Fruit fly (Drosophila melanogaster) whole organism, embryonic: ENCODE results near the gene CG31102.

Experiments used
- Bgb ChIP-seq: fragments of 200-800 bp; sonication (Bioruptor generic); IDR thresholded peaks from 2 replicates; pipeline ENCODE4 v1.3.6; 2022; ENCODE audit warnings: missing biosample characterization, missing genetic modification characterization; ENCODE audit not compliant: partially characterized antibody
- C15 ChIP-seq: fragments of 200-800 bp; sonication (Bioruptor generic); IDR thresholded peaks from 3 replicates; pipeline ENCODE4 v1.3.6; 2022; ENCODE audit warnings: missing biosample characterization, missing genetic modification characterization
- CG1024 ChIP-seq: fragments of 200-800 bp; sonication (Bioruptor generic); IDR thresholded peaks from 2 replicates; pipeline ENCODE4 v1.3.6; 2022; ENCODE audit warnings: missing biosample characterization, missing genetic modification characterization
- CG10462 ChIP-seq: fragments of 200-800 bp; sonication (Bioruptor generic); optimal IDR thresholded peaks from 2 replicates; lab custom pipeline; 2016; ENCODE audit warnings: missing biosample characterization, missing genetic modification characterization
- CG10654 ChIP-seq: fragments of 200-800 bp; sonication (Bioruptor generic); optimal IDR thresholded peaks from 2 replicates; lab custom pipeline; 2016; ENCODE audit warnings: missing biosample characterization, missing genetic modification characterization
- CG11085 ChIP-seq: fragments of 200-800 bp; sonication (Bioruptor generic); IDR thresholded peaks from 2 replicates; pipeline ENCODE4 v1.3.6; 2022; ENCODE audit warnings: missing biosample characterization, missing genetic modification characterization
- CG11696 ChIP-seq: fragments of 200-800 bp; sonication (Bioruptor generic); IDR thresholded peaks from 2 replicates; pipeline ENCODE4 v1.3.6; 2022; ENCODE audit warnings: missing biosample characterization, missing genetic modification characterization
- CG11723 ChIP-seq: fragments of 200-800 bp; sonication (Bioruptor generic); optimal IDR thresholded peaks from 2 replicates; lab custom pipeline; 2017; ENCODE audit warnings: missing biosample characterization, mild to moderate bottlenecking, missing genetic modification characterization
- CG12219 ChIP-seq: fragments of 200-800 bp; sonication (Bioruptor generic); optimal IDR thresholded peaks from 3 replicates; lab custom pipeline; 2018; ENCODE audit warnings: missing biosample characterization, mild to moderate bottlenecking, missing genetic modification characterization
- CG18764 ChIP-seq: fragments of 200-800 bp; sonication (Bioruptor generic); optimal IDR thresholded peaks from 3 replicates; lab custom pipeline; 2016; ENCODE audit warnings: missing biosample characterization, missing genetic modification characterization
- CG2129 ChIP-seq: fragments of 200-800 bp; sonication (Bioruptor generic); IDR thresholded peaks from 2 replicates; pipeline ENCODE4 v1.3.6; 2022; ENCODE audit warnings: missing biosample characterization, missing genetic modification characterization; ENCODE audit not compliant: partially characterized antibody
- CG4282 ChIP-seq: fragments of 200-800 bp; sonication (Bioruptor generic); optimal IDR thresholded peaks from 2 replicates; lab custom pipeline; 2016; ENCODE audit warnings: missing biosample characterization, missing genetic modification characterization
- CG4404 ChIP-seq: fragments of 200-800 bp; sonication (Bioruptor generic); IDR thresholded peaks from 2 replicates; pipeline ENCODE4 v1.3.6; 2022; ENCODE audit warnings: missing biosample characterization, missing genetic modification characterization
- CG8089 ChIP-seq: fragments of 200-800 bp; sonication (Bioruptor generic); optimal IDR thresholded peaks from 3 replicates; lab custom pipeline; 2016; ENCODE audit warnings: missing biosample characterization, missing genetic modification characterization
- CG9727 ChIP-seq: fragments of 200-800 bp; sonication (Bioruptor generic); optimal IDR thresholded peaks from 3 replicates; lab custom pipeline; 2017; ENCODE audit warnings: missing biosample characterization, mild to moderate bottlenecking, missing genetic modification characterization
- CG9817 ChIP-seq: fragments of 200-800 bp; sonication (Bioruptor generic); optimal IDR thresholded peaks from 2 replicates; lab custom pipeline; 2018; ENCODE audit warnings: missing biosample characterization, mild to moderate bottlenecking, missing genetic modification characterization, moderate library complexity
- CG9932 ChIP-seq: fragments of 200-800 bp; sonication (Bioruptor generic); IDR thresholded peaks from 2 replicates; pipeline ENCODE4 v1.3.6; 2022; ENCODE audit warnings: missing biosample characterization, missing genetic modification characterization
- Doc3 ChIP-seq: fragments of 200-800 bp; sonication (Bioruptor generic); IDR thresholded peaks from 3 replicates; pipeline ENCODE4 v1.3.6; 2022; ENCODE audit warnings: missing biosample characterization, missing genetic modification characterization; ENCODE audit not compliant: partially characterized antibody
- Fer1 ChIP-seq: fragments of 200-800 bp; sonication (Bioruptor generic); optimal IDR thresholded peaks from 2 replicates; lab custom pipeline; 2017; ENCODE audit warnings: missing biosample characterization, mild to moderate bottlenecking, missing genetic modification characterization
- HHEX ChIP-seq: fragments of 200-800 bp; sonication (Bioruptor generic); optimal IDR thresholded peaks from 3 replicates; lab custom pipeline; 2017; ENCODE audit warnings: missing biosample characterization, mild to moderate bottlenecking, missing genetic modification characterization, missing genetic modification reagents
- HmgD ChIP-seq: fragments of 200-800 bp; sonication (Bioruptor generic); optimal IDR thresholded peaks from 3 replicates; lab custom pipeline; 2016; ENCODE audit warnings: missing biosample characterization, missing genetic modification characterization
- Hmx ChIP-seq: fragments of 200-800 bp; sonication (Bioruptor generic); optimal IDR thresholded peaks from 2 replicates; lab custom pipeline; 2016; ENCODE audit warnings: missing biosample characterization, missing genetic modification characterization
- MESR4 ChIP-seq: fragments of 200-800 bp; sonication (Bioruptor generic); optimal IDR thresholded peaks from 2 replicates; lab custom pipeline; 2018; ENCODE audit warnings: missing biosample characterization, mild to moderate bottlenecking, missing genetic modification characterization, moderate library complexity
- Opbp ChIP-seq: fragments of 200-800 bp; sonication (Bioruptor generic); IDR thresholded peaks from 3 replicates; pipeline ENCODE4 v1.3.6; 2022; ENCODE audit warnings: missing biosample characterization, missing genetic modification characterization; ENCODE audit not compliant: partially characterized antibody
- Optix ChIP-seq: fragments of 200-800 bp; sonication (Bioruptor generic); IDR thresholded peaks from 3 replicates; pipeline ENCODE4 v1.3.6; 2022; ENCODE audit warnings: missing biosample characterization, missing genetic modification characterization
- Rx ChIP-seq: fragments of 200-800 bp; sonication (Bioruptor generic); IDR thresholded peaks from 2 replicates; pipeline ENCODE4 v1.3.6; 2022; ENCODE audit warnings: missing biosample characterization, missing genetic modification characterization
- Six4 ChIP-seq: fragments of 200-800 bp; sonication (Bioruptor generic); optimal IDR thresholded peaks from 2 replicates; lab custom pipeline; 2016; ENCODE audit warnings: missing biosample characterization, missing genetic modification characterization
- Spps ChIP-seq: fragments of 200-800 bp; sonication (Bioruptor generic); optimal IDR thresholded peaks from 2 replicates; lab custom pipeline; 2018; ENCODE audit warnings: missing biosample characterization, mild to moderate bottlenecking, missing genetic modification characterization
- Stat92E ChIP-seq, 3 experiments: fragments of >200 bp in 2 of 3; fragments of 200-800 bp in 1 of 3; sonication (Bioruptor generic) in 1 of 3; optimal IDR thresholded peaks; 2 replicates each; lab custom pipeline; 2017 to 2019; ENCODE audit warnings: missing biosample characterization in 3 of 3, missing genetic modification characterization in 3 of 3, mild to moderate bottlenecking in 1 of 3, moderate library complexity in 1 of 3
- Taf1 ChIP-seq: fragments of 200-800 bp; sonication (Bioruptor generic); IDR thresholded peaks from 2 replicates; pipeline ENCODE4 v1.3.6; 2022; ENCODE audit warnings: missing biosample characterization, missing genetic modification characterization
- Xbp1 ChIP-seq: fragments of 200-800 bp; sonication (Bioruptor generic); optimal IDR thresholded peaks from 3 replicates; lab custom pipeline; 2016; ENCODE audit warnings: missing biosample characterization, mild to moderate bottlenecking, missing genetic modification characterization
- br ChIP-seq: fragments of >200 bp; optimal IDR thresholded peaks from 2 replicates; lab custom pipeline; 2017
- dimm ChIP-seq: fragments of 200-800 bp; sonication (Bioruptor generic); IDR thresholded peaks from 2 replicates; pipeline ENCODE4 v1.3.6; 2022; ENCODE audit warnings: missing biosample characterization, missing genetic modification characterization
- fd96Cb ChIP-seq: fragments of 200-800 bp; sonication (Bioruptor generic); optimal IDR thresholded peaks from 2 replicates; lab custom pipeline; 2018; ENCODE audit warnings: missing biosample characterization, mild to moderate bottlenecking, missing genetic modification characterization, moderate library complexity
- gfzf ChIP-seq: fragments of 200-800 bp; sonication (Bioruptor generic); optimal IDR thresholded peaks from 2 replicates; lab custom pipeline; 2016; ENCODE audit warnings: missing biosample characterization, mild to moderate bottlenecking, missing genetic modification characterization, moderate library complexity
- grau ChIP-seq: fragments of 200-800 bp; optimal IDR thresholded peaks from 3 replicates; lab custom pipeline; 2019; ENCODE audit warnings: missing biosample characterization, mild to moderate bottlenecking, missing genetic modification characterization, moderate library complexity
- ham ChIP-seq: fragments of 200-800 bp; sonication (Bioruptor generic); IDR thresholded peaks from 2 replicates; pipeline ENCODE4 v1.3.6; 2022; ENCODE audit warnings: missing biosample characterization, missing genetic modification characterization
- hbn ChIP-seq: fragments of 200-800 bp; sonication (Bioruptor generic); IDR thresholded peaks from 2 replicates; pipeline ENCODE4 v1.3.6; 2022; ENCODE audit warnings: missing biosample characterization, missing genetic modification characterization; ENCODE audit not compliant: partially characterized antibody
- her ChIP-seq: fragments of 200-800 bp; sonication (Bioruptor generic); optimal IDR thresholded peaks from 2 replicates; lab custom pipeline; 2016; ENCODE audit warnings: missing biosample characterization, missing genetic modification characterization
- knrl ChIP-seq: fragments of 200-800 bp; sonication (Bioruptor generic); IDR thresholded peaks from 3 replicates; pipeline ENCODE4 v1.3.6; 2022; ENCODE audit warnings: missing biosample characterization, missing genetic modification characterization; ENCODE audit not compliant: partially characterized antibody
- luna ChIP-seq: fragments of 200-800 bp; sonication (Bioruptor generic); optimal IDR thresholded peaks from 2 replicates; lab custom pipeline; 2016; ENCODE audit warnings: missing biosample characterization, missing genetic modification characterization
- oc ChIP-seq: fragments of 200-800 bp; sonication (Bioruptor generic); optimal IDR thresholded peaks from 2 replicates; lab custom pipeline; 2018; ENCODE audit warnings: missing biosample characterization, mild to moderate bottlenecking, missing genetic modification characterization, moderate library complexity
- p53 ChIP-seq: fragments of 200-800 bp; sonication (Bioruptor generic); optimal IDR thresholded peaks from 2 replicates; lab custom pipeline; 2016; ENCODE audit warnings: missing biosample characterization, missing genetic modification characterization
- pb ChIP-seq: fragments of 200-800 bp; sonication (Bioruptor generic); optimal IDR thresholded peaks from 3 replicates; lab custom pipeline; 2016; ENCODE audit warnings: missing biosample characterization, missing genetic modification characterization
- pfk ChIP-seq: fragments of 200-800 bp; sonication (Bioruptor generic); optimal IDR thresholded peaks from 2 replicates; lab custom pipeline; 2018; ENCODE audit warnings: missing biosample characterization, mild to moderate bottlenecking, missing genetic modification characterization, moderate library complexity
- so ChIP-seq: fragments of 200-800 bp; sonication (Bioruptor generic); IDR thresholded peaks from 3 replicates; pipeline ENCODE4 v1.3.6; 2022; ENCODE audit warnings: missing biosample characterization, missing genetic modification characterization
- sqz ChIP-seq: fragments of 200-800 bp; sonication (Bioruptor generic); optimal IDR thresholded peaks from 3 replicates; lab custom pipeline; 2018; ENCODE audit warnings: missing biosample characterization, mild to moderate bottlenecking, missing genetic modification characterization
- stc ChIP-seq: fragments of 200-800 bp; sonication (Bioruptor generic); IDR thresholded peaks from 2 replicates; pipeline ENCODE4 v1.3.6; 2022; ENCODE audit warnings: missing biosample characterization, missing genetic modification characterization
- tna ChIP-seq: fragments of 200-800 bp; sonication (Bioruptor generic); IDR thresholded peaks from 2 replicates; pipeline ENCODE4 v1.3.6; 2022; ENCODE audit warnings: missing biosample characterization, missing genetic modification characterization; ENCODE audit not compliant: partially characterized antibody
- vvl ChIP-seq: fragments of 200-800 bp; sonication (Bioruptor generic); IDR thresholded peaks from 2 replicates; pipeline ENCODE4 v1.3.6; 2022; ENCODE audit warnings: missing biosample characterization, missing genetic modification characterization
- wek ChIP-seq: fragments of 200-800 bp; sonication (Bioruptor generic); optimal IDR thresholded peaks from 3 replicates; lab custom pipeline; 2018; ENCODE audit warnings: missing biosample characterization, mild to moderate bottlenecking, missing genetic modification characterization, moderate library complexity

The CG31102 gene

dm6 chr3R:25262322-25262761, 33.1 kb downstream of the CG31102 start, which contains the start of the genes Kdsr and CG11858 (continued):
- TF ChIP-seq CG9817 = peak; percentile 65
- 0 out of 2 replicates have a peak, but pooled peaks have one; percentile 10 for TF ChIP-seq stc (GFP tag; lab: Robert Waterston, UW)
- TF ChIP-seq CG10654 (GFP tag; lab: Kevin White, UChicago) = peak; percentile 29
- no peak for TF ChIP-seq ham (GFP tag; lab: Robert Waterston, UW)
- no peak for TF ChIP-seq br (lab: Kevin White, UChicago)
- TF ChIP-seq CG10462 (GFP tag; lab: Kevin White, UChicago) = peak; percentile 19
- TF ChIP-seq CG9727 (GFP tag; lab: Kevin White, UChicago) = peak; percentile 53
- TF ChIP-seq Stat92E (GFP tag; optimal IDR thresholded peaks at IDR 0.05; lab: Kevin White, UChicago) = no peak
- no peak for TF ChIP-seq dimm (GFP tag; lab: Robert Waterston, UW)
- TF ChIP-seq HmgD (GFP tag; lab: Kevin White, UChicago) = no peak
- no peak for TF ChIP-seq CG4282 (GFP tag; lab: Kevin White, UChicago)
- TF ChIP-seq Optix (GFP tag; lab: Robert Waterston, UW) = no peak
- no peak for TF ChIP-seq CG11723 (GFP tag; lab: Kevin White, UChicago)
- TF ChIP-seq Six4 = no peak
- TF ChIP-seq Spps (tag; lab: Kevin White, UChicago) = peak; percentile 51
- no peak for TF ChIP-seq CG1024
- no peak for TF ChIP-seq Doc3 (GFP tag; lab: Robert Waterston, UW)
- peak; percentile 73 for TF ChIP-seq grau (tag; lab: Kevin White, UChicago)
- TF ChIP-seq pb (GFP tag; lab: Kevin White, UChicago) = peak; percentile 3
- TF ChIP-seq her (GFP tag; lab: Kevin White, UChicago) = peak; percentile 30
- TF ChIP-seq p53 (GFP tag; lab: Kevin White, UChicago) = no peak
- peak; percentile 75 for TF ChIP-seq Xbp1 (GFP tag; lab: Kevin White, UChicago)
- TF ChIP-seq fd96Cb (tag; lab: Kevin White, UChicago) = peak; percentile 45
- no peak for TF ChIP-seq pfk
- TF ChIP-seq CG8089 (GFP tag; lab: Kevin White, UChicago) = no peak
- TF ChIP-seq vvl (GFP tag; lab: Robert Waterston, UW) = peak; percentile 91
- TF ChIP-seq hbn (GFP tag; lab: Robert Waterston, UW) = peak; percentile 35; the same call in 1 of the 2 replicates
- TF ChIP-seq Taf1 = peak; percentile 52
- TF ChIP-seq Bgb = no peak
- TF ChIP-seq MESR4 = peak; percentile 43
- TF ChIP-seq Hmx (GFP tag; lab: Kevin White, UChicago) = no peak
- no peak for TF ChIP-seq Opbp (GFP tag; lab: Robert Waterston, UW)
- peak; percentile 27 for TF ChIP-seq CG18764 (GFP tag; lab: Kevin White, UChicago)
- TF ChIP-seq gfzf (GFP tag; lab: Kevin White, UChicago) = peak; percentile 66
- no peak for TF ChIP-seq tna (GFP tag; lab: Robert Waterston, UW)
- peak; percentile 67 for TF ChIP-seq oc (tag; lab: Kevin White, UChicago)
- TF ChIP-seq CG11696 (GFP tag; lab: Robert Waterston, UW) = no peak
- TF ChIP-seq C15 (GFP tag; lab: Robert Waterston, UW) = no peak
- TF ChIP-seq CG4404 (GFP tag; lab: Robert Waterston, UW) = peak; percentile 47; the same call in 1 of the 2 replicates
- no peak for TF ChIP-seq CG11085 (GFP tag; lab: Robert Waterston, UW)
- no peak for TF ChIP-seq so (GFP tag; lab: Robert Waterston, UW)
- peak; percentile 80 for TF ChIP-seq CG9932 (GFP tag; lab: Robert Waterston, UW)
- peak; percentile 77 for TF ChIP-seq Fer1
- TF ChIP-seq HHEX (GFP tag; lab: Kevin White, UChicago) = peak; percentile 12
- TF ChIP-seq knrl (GFP tag; lab: Robert Waterston, UW) = no peak
- TF ChIP-seq CG2129 (GFP tag; lab: Robert Waterston, UW) = no peak
- no peak for TF ChIP-seq sqz (GFP tag; lab: Kevin White, UChicago)
- no peak for TF ChIP-seq CG12219 (GFP tag; lab: Kevin White, UChicago)
- peak; percentile 50 for TF ChIP-seq Rx (GFP tag; lab: Robert Waterston, UW)
- peak; percentile 25 for TF ChIP-seq wek (GFP tag; lab: Kevin White, UChicago)
- TF ChIP-seq luna (GFP tag; lab: Kevin White, UChicago) = peak; percentile 40
